Fruit fly (Drosophila melanogaster): Measurements from ENCODE around the gene Strump.

Strump gene

dm6 chr3L:16172809-16173276, 51.0 kb downstream of the Strump start (continued):
- TF ChIP-seq sim (GFP tag; IDR thresholded peaks at IDR 0.05) (no peak), sd (tag; optimal IDR thresholded peaks at IDR 0.05) (no peak), CG17385 (GFP tag; optimal IDR thresholded peaks at IDR 0.05) (peak; percentile 35), GATAe (GFP tag; conservative IDR thresholded peaks at IDR 0.05) (no peak), gfzf (GFP tag; optimal IDR thresholded peaks at IDR 0.05) (no peak), Deaf1 (tag; optimal IDR thresholded peaks at IDR 0.05) (no peak), eyg (GFP tag; optimal IDR thresholded peaks at IDR 0.05) (no peak), CG1602 (GFP tag; optimal IDR thresholded peaks at IDR 0.05) (peak; percentile 19), twi (tag; optimal IDR thresholded peaks at IDR 0.05) (peak; percentile 7), crol (GFP tag; IDR thresholded peaks at IDR 0.05) (no peak), H2.0 (GFP tag; IDR thresholded peaks at IDR 0.05) (no peak), CG10431 (GFP tag; optimal IDR thresholded peaks at IDR 0.05) (no peak), E2f1 (GFP tag; IDR thresholded peaks at IDR 0.05) (no peak), CG11560 (tag; IDR thresholded peaks at IDR 0.05) (no peak), Scr (GFP tag; IDR thresholded peaks at IDR 0.05; ENCODE audit: partially characterized antibody) (no peak), Nf-YB (GFP tag; optimal IDR thresholded peaks at IDR 0.05) (peak; percentile 12), CG9609 (GFP tag; optimal IDR thresholded peaks at IDR 0.05) (no peak), lola (GFP tag; optimal IDR thresholded peaks at IDR 0.05) (peak in 1 of 3 experiments; percentile 63), CG30403 (GFP tag; optimal IDR thresholded peaks at IDR 0.05) (peak; percentile 49), CG12659 (GFP tag; optimal IDR thresholded peaks at IDR 0.05) (peak; percentile 48), Lpt (GFP tag; optimal IDR thresholded peaks at IDR 0.05) (no peak), CG1792 (GFP tag; optimal IDR thresholded peaks at IDR 0.05) (no peak), CG32767 (GFP tag; IDR thresholded peaks at IDR 0.05) (no peak), CG9727 (GFP tag; optimal IDR thresholded peaks at IDR 0.05) (peak; percentile 50), CG17612 (GFP tag; IDR thresholded peaks at IDR 0.05) (no peak), dmrt11E (tag; optimal IDR thresholded peaks at IDR 0.05) (peak; percentile 43), hkb (optimal IDR thresholded peaks at IDR 0.05) (no peak), hkb (GFP tag; IDR thresholded peaks at IDR 0.05) (no peak), ERR (GFP tag; optimal IDR thresholded peaks at IDR 0.05) (no peak), fru (optimal IDR thresholded peaks at IDR 0.05) (no peak), CG7556 (GFP tag; optimal IDR thresholded peaks at IDR 0.05) (peak; percentile 83), CG11247 (GFP tag; IDR thresholded peaks at IDR 0.05) (no peak), ewg (GFP tag; optimal IDR thresholded peaks at IDR 0.05) (peak; percentile 3), pnt (GFP tag; optimal IDR thresholded peaks at IDR 0.05) (no peak), dmrt99B (tag; optimal IDR thresholded peaks at IDR 0.05) (peak; percentile 58), so (GFP tag; IDR thresholded peaks at IDR 0.05) (no peak), Aef1 (GFP tag; IDR thresholded peaks at IDR 0.05) (no peak), CG17359 (tag; optimal IDR thresholded peaks at IDR 0.05) (peak; percentile 31), CG18619 (GFP tag; optimal IDR thresholded peaks at IDR 0.05) (peak; percentile 37), jigr1 (GFP tag; IDR thresholded peaks at IDR 0.05) (no peak), Camta (GFP tag; optimal IDR thresholded peaks at IDR 0.05) (no peak), Six4 (GFP tag; optimal IDR thresholded peaks at IDR 0.05) (no peak), CG9437 (GFP tag; optimal IDR thresholded peaks at IDR 0.05) (peak; percentile 43), ssp (GFP tag; IDR thresholded peaks at IDR 0.05) (no peak), YL-1 (GFP tag; optimal IDR thresholded peaks at IDR 0.05) (no peak), oc (tag; optimal IDR thresholded peaks at IDR 0.05) (no peak), grau (tag; optimal IDR thresholded peaks at IDR 0.05) (peak; percentile 59), bigmax (GFP tag; optimal IDR thresholded peaks at IDR 0.05) (no peak), Nf-YA (GFP tag; IDR thresholded peaks at IDR 0.05) (no peak), Hr3 (GFP tag; optimal IDR thresholded peaks at IDR 0.05) (peak; percentile 43), bcd (GFP tag; optimal IDR thresholded peaks at IDR 0.05) (peak; percentile 24), HLH4C (GFP tag; IDR thresholded peaks at IDR 0.05; ENCODE audit: partially characterized antibody) (no peak), croc (GFP tag; conservative IDR thresholded peaks at IDR 0.05) (no peak)
